Fruit fly (Drosophila melanogaster) whole organism, embryonic: ENCODE measurements around the gene RpLP1.

Experiments used
- Atf3 ChIP-seq: fragments of 200-800 bp; sonication (Bioruptor generic); optimal IDR thresholded peaks from 3 replicates; lab custom pipeline; 2016; ENCODE audit warnings: missing biosample characterization, missing genetic modification characterization
- Bteb2 ChIP-seq: fragments of 200-800 bp; sonication (Bioruptor generic); optimal IDR thresholded peaks from 2 replicates; lab custom pipeline; 2016; ENCODE audit warnings: missing biosample characterization, missing genetic modification characterization
- CG10543 ChIP-seq: fragments of 200-800 bp; sonication (Bioruptor generic); optimal IDR thresholded peaks from 3 replicates; lab custom pipeline; 2017; ENCODE audit warnings: missing biosample characterization, mild to moderate bottlenecking, missing genetic modification characterization, moderate library complexity
- CG11247 ChIP-seq: fragments of 200-800 bp; sonication (Bioruptor generic); IDR thresholded peaks from 2 replicates; pipeline ENCODE4 v1.3.6; 2022; ENCODE audit warnings: missing biosample characterization, missing genetic modification characterization
- CG11398 ChIP-seq: fragments of 200-800 bp; sonication (Bioruptor generic); optimal IDR thresholded peaks from 2 replicates; lab custom pipeline; 2016; ENCODE audit warnings: missing biosample characterization, missing genetic modification characterization
- CG11695 ChIP-seq: fragments of 200-800 bp; sonication (Bioruptor generic); IDR thresholded peaks from 3 replicates; pipeline ENCODE4 v1.3.6; 2022; ENCODE audit warnings: missing biosample characterization, missing genetic modification characterization
- CG12769 ChIP-seq: fragments of 200-800 bp; sonication (Bioruptor generic); optimal IDR thresholded peaks from 2 replicates; lab custom pipeline; 2019; ENCODE audit warnings: missing biosample characterization, mild to moderate bottlenecking, missing genetic modification characterization, moderate library complexity
- CG13296 ChIP-seq: fragments of 200-800 bp; sonication (Bioruptor generic); optimal IDR thresholded peaks from 3 replicates; lab custom pipeline; 2018; ENCODE audit warnings: missing biosample characterization, mild to moderate bottlenecking, missing genetic modification characterization
- CG13424 ChIP-seq: fragments of 200-800 bp; sonication (Bioruptor generic); optimal IDR thresholded peaks from 2 replicates; lab custom pipeline; 2019; ENCODE audit warnings: missing biosample characterization, mild to moderate bottlenecking, missing genetic modification characterization, moderate library complexity
- CG17186 ChIP-seq: fragments of 200-800 bp; sonication (Bioruptor generic); optimal IDR thresholded peaks from 3 replicates; lab custom pipeline; 2017; ENCODE audit warnings: missing biosample characterization, missing genetic modification reagents, missing genetic modification characterization
- CG2129 ChIP-seq: fragments of 200-800 bp; sonication (Bioruptor generic); IDR thresholded peaks from 2 replicates; pipeline ENCODE4 v1.3.6; 2022; ENCODE audit warnings: missing biosample characterization, missing genetic modification characterization; ENCODE audit not compliant: partially characterized antibody
- CG34376 ChIP-seq: fragments of 200-800 bp; sonication (Bioruptor generic); optimal IDR thresholded peaks from 2 replicates; lab custom pipeline; 2018; ENCODE audit warnings: missing biosample characterization, mild to moderate bottlenecking, missing genetic modification characterization
- CG3726 ChIP-seq: fragments of 200-800 bp; sonication (Bioruptor generic); IDR thresholded peaks from 3 replicates; pipeline ENCODE4, ENCODE4 v1.3.6; 2022; ENCODE audit warnings: missing biosample characterization, missing genetic modification characterization
- CG7786 ChIP-seq: fragments of 200-800 bp; sonication (Bioruptor generic); optimal IDR thresholded peaks from 2 replicates; lab custom pipeline; 2016; ENCODE audit warnings: missing biosample characterization, missing genetic modification characterization
- CG8290 ChIP-seq, 3 experiments: fragments of 200-800 bp; sonication (Bioruptor generic); optimal IDR thresholded peaks; 2 replicates each; lab custom pipeline; 2016 to 2019; ENCODE audit warnings: missing biosample characterization in 3 of 3, missing genetic modification characterization in 3 of 3, mild to moderate bottlenecking in 2 of 3, moderate library complexity in 1 of 3
- CG8359 ChIP-seq: fragments of 200-800 bp; sonication (Bioruptor generic); optimal IDR thresholded peaks from 2 replicates; lab custom pipeline; 2017; ENCODE audit warnings: missing biosample characterization, mild to moderate bottlenecking, missing genetic modification characterization, borderline replicate concordance
- CG8388 ChIP-seq: fragments of 200-800 bp; sonication (Bioruptor generic); optimal IDR thresholded peaks from 2 replicates; lab custom pipeline; 2019; ENCODE audit warnings: missing biosample characterization, mild to moderate bottlenecking, missing genetic modification characterization, moderate library complexity
- CG8924 ChIP-seq: fragments of 200-800 bp; optimal IDR thresholded peaks from 3 replicates; lab custom pipeline; 2019; ENCODE audit warnings: missing biosample characterization, mild to moderate bottlenecking, missing genetic modification characterization, moderate library complexity
- Chrac-16 ChIP-seq: fragments of 200-800 bp; sonication (Bioruptor generic); optimal IDR thresholded peaks from 3 replicates; lab custom pipeline; 2016; ENCODE audit warnings: missing biosample characterization, missing genetic modification characterization
- CrebB ChIP-seq: fragments of 200-800 bp; sonication (Bioruptor generic); optimal IDR thresholded peaks from 3 replicates; lab custom pipeline; 2018; ENCODE audit warnings: missing biosample characterization, mild to moderate bottlenecking, missing genetic modification characterization
- GATAe ChIP-seq: fragments of 200-800 bp; sonication (Bioruptor generic); conservative IDR thresholded peaks from 2 replicates; pipeline ENCODE4 v1.3.6; 2022; ENCODE audit warnings: missing biosample characterization, missing genetic modification characterization
- Hmx ChIP-seq: fragments of 200-800 bp; sonication (Bioruptor generic); optimal IDR thresholded peaks from 2 replicates; lab custom pipeline; 2016; ENCODE audit warnings: missing biosample characterization, missing genetic modification characterization
- Hr51 ChIP-seq, 2 experiments: fragments of 200-800 bp; sonication (Bioruptor generic); optimal IDR thresholded peaks; 2 replicates in 1 of 2; 3 replicates in 1 of 2; lab custom pipeline; 2016 to 2018; ENCODE audit warnings: missing biosample characterization in 2 of 2, missing genetic modification characterization in 2 of 2, mild to moderate bottlenecking in 1 of 2, moderate library complexity in 1 of 2
- MBD-R2 ChIP-seq: fragments of 200-800 bp; sonication (Bioruptor generic); IDR thresholded peaks from 2 replicates; pipeline ENCODE4 v1.3.6; 2022; ENCODE audit warnings: missing biosample characterization, missing genetic modification characterization
- Max ChIP-seq: fragments of 200-800 bp; sonication (Bioruptor generic); optimal IDR thresholded peaks from 2 replicates; lab custom pipeline; 2016; ENCODE audit warnings: missing biosample characterization, mild to moderate bottlenecking, missing genetic modification characterization
- NFAT ChIP-seq: fragments of 200-800 bp; sonication (Bioruptor generic); IDR thresholded peaks from 2 replicates; pipeline ENCODE4 v1.3.6; 2022; ENCODE audit warnings: missing biosample characterization, missing genetic modification characterization
- Neu2 ChIP-seq: fragments of 200-800 bp; sonication (Bioruptor generic); optimal IDR thresholded peaks from 3 replicates; lab custom pipeline; 2016; ENCODE audit warnings: missing biosample characterization, missing genetic modification characterization, borderline replicate concordance
- Nf-YC ChIP-seq: fragments of 200-800 bp; optimal IDR thresholded peaks from 3 replicates; lab custom pipeline; 2019; ENCODE audit warnings: missing biosample characterization, mild to moderate bottlenecking, missing genetic modification characterization, moderate library complexity
- cg ChIP-seq: fragments of 200-800 bp; sonication (Bioruptor generic); optimal IDR thresholded peaks from 3 replicates; lab custom pipeline; 2019; ENCODE audit warnings: missing biosample characterization, mild to moderate bottlenecking, missing genetic modification characterization, moderate library complexity
- chif ChIP-seq, 2 experiments: fragments of 200-800 bp; sonication (Bioruptor generic); optimal IDR thresholded peaks; 3 replicates each; lab custom pipeline; 2016; ENCODE audit warnings: missing biosample characterization in 2 of 2, missing genetic modification characterization in 2 of 2
- dpn ChIP-seq, 2 experiments: fragments of 200-800 bp; sonication (Bioruptor generic); optimal IDR thresholded peaks; 3 replicates each; lab custom pipeline; 2016; ENCODE audit warnings: missing biosample characterization in 2 of 2, missing genetic modification characterization in 2 of 2
- fd102C ChIP-seq: fragments of 200-800 bp; sonication (Bioruptor generic); optimal IDR thresholded peaks from 2 replicates; lab custom pipeline; 2018; ENCODE audit warnings: missing biosample characterization, mild to moderate bottlenecking, missing genetic modification characterization, moderate library complexity
- fd64A ChIP-seq: fragments of 200-800 bp; sonication (Bioruptor generic); optimal IDR thresholded peaks from 3 replicates; lab custom pipeline; 2018; ENCODE audit warnings: missing biosample characterization, mild to moderate bottlenecking, missing genetic modification characterization
- gcm2 ChIP-seq: fragments of 200-800 bp; sonication (Bioruptor generic); optimal IDR thresholded peaks from 2 replicates; lab custom pipeline; 2016; ENCODE audit warnings: missing biosample characterization, missing genetic modification characterization
- insv ChIP-seq, 2 experiments: fragments of 200-800 bp; sonication (Bioruptor generic); optimal IDR thresholded peaks; 3 replicates each; lab custom pipeline; 2016 to 2018; ENCODE audit warnings: missing biosample characterization in 2 of 2, missing genetic modification characterization in 2 of 2
- kay ChIP-seq: fragments of 200-800 bp; sonication (Bioruptor generic); optimal IDR thresholded peaks from 2 replicates; lab custom pipeline; 2016; ENCODE audit warnings: missing biosample characterization, missing genetic modification characterization
- lmd ChIP-seq: fragments of 200-800 bp; sonication (Bioruptor generic); IDR thresholded peaks from 2 replicates; pipeline ENCODE4 v1.3.6; 2022; ENCODE audit warnings: missing biosample characterization, missing genetic modification characterization
- oc ChIP-seq: fragments of 200-800 bp; sonication (Bioruptor generic); optimal IDR thresholded peaks from 2 replicates; lab custom pipeline; 2018; ENCODE audit warnings: missing biosample characterization, mild to moderate bottlenecking, missing genetic modification characterization, moderate library complexity
- org-1 ChIP-seq: fragments of 200-800 bp; sonication (Bioruptor generic); optimal IDR thresholded peaks from 2 replicates; lab custom pipeline; 2017; ENCODE audit warnings: missing biosample characterization, missing genetic modification characterization
- sc ChIP-seq, 3 experiments: fragments of >200 bp in 2 of 3; fragments of 200-800 bp in 1 of 3; sonication (Bioruptor generic) in 1 of 3; optimal IDR thresholded peaks; 2 replicates in 2 of 3; 3 replicates in 1 of 3; lab custom pipeline; 2017; ENCODE audit warnings: mild to moderate bottlenecking in 1 of 3, missing biosample characterization in 1 of 3, missing genetic modification characterization in 1 of 3, missing genetic modification reagents in 1 of 3
- sens-2 ChIP-seq: fragments of 200-800 bp; sonication (Bioruptor generic); IDR thresholded peaks from 2 replicates; pipeline ENCODE4 v1.3.6; 2022; ENCODE audit warnings: missing biosample characterization, missing genetic modification characterization
- seq ChIP-seq: fragments of 200-800 bp; sonication (Bioruptor generic); IDR thresholded peaks from 2 replicates; pipeline ENCODE4 v1.3.6; 2022; ENCODE audit warnings: missing biosample characterization, missing genetic modification characterization
- slp2 ChIP-seq: fragments of 200-800 bp; sonication (Bioruptor generic); optimal IDR thresholded peaks from 2 replicates; lab custom pipeline; 2016; ENCODE audit warnings: missing biosample characterization, missing genetic modification characterization
- stc ChIP-seq: fragments of 200-800 bp; sonication (Bioruptor generic); IDR thresholded peaks from 2 replicates; pipeline ENCODE4 v1.3.6; 2022; ENCODE audit warnings: missing biosample characterization, missing genetic modification characterization
- trh ChIP-seq: fragments of 200-800 bp; sonication (Bioruptor generic); optimal IDR thresholded peaks from 2 replicates; lab custom pipeline; 2016; ENCODE audit warnings: missing biosample characterization, missing genetic modification characterization
- tup ChIP-seq: fragments of 200-800 bp; sonication (Bioruptor generic); optimal IDR thresholded peaks from 2 replicates; lab custom pipeline; 2016; ENCODE audit warnings: missing biosample characterization, mild to moderate bottlenecking, missing genetic modification characterization, moderate library complexity
- vnd ChIP-seq: fragments of 200-800 bp; sonication (Bioruptor generic); IDR thresholded peaks from 3 replicates; pipeline ENCODE4 v1.3.6; 2022; ENCODE audit warnings: missing biosample characterization, missing genetic modification characterization; ENCODE audit not compliant: partially characterized antibody
- yki ChIP-seq: fragments of >200 bp; optimal IDR thresholded peaks from 3 replicates; lab custom pipeline; 2018

RpLP1 gene

dm6 chr2L:427338-428234 lies 7.8 kb downstream of the RpLP1 start (continued):
- no peak for TF ChIP-seq CrebB
- TF ChIP-seq gcm2 (GFP tag; lab: Kevin White, UChicago) = no peak
- no peak for TF ChIP-seq yki (lab: Kevin White, UChicago)
- no peak for TF ChIP-seq Max
- no peak for TF ChIP-seq trh (GFP tag; lab: Kevin White, UChicago)
- TF ChIP-seq fd64A = no peak
- TF ChIP-seq slp2 (GFP tag; lab: Kevin White, UChicago) = no peak
- TF ChIP-seq CG11247 (GFP tag; lab: Robert Waterston, UW) = no peak; the same call in 1 of the 2 replicates
- no peak for TF ChIP-seq CG13424
- TF ChIP-seq stc (GFP tag; lab: Robert Waterston, UW) = no peak
- TF ChIP-seq MBD-R2 (GFP tag; lab: Robert Waterston, UW) = no peak
- TF ChIP-seq oc (tag; lab: Kevin White, UChicago) = no peak
- no peak for TF ChIP-seq CG34376 (GFP tag; lab: Kevin White, UChicago)
- no peak for TF ChIP-seq vnd (GFP tag; lab: Robert Waterston, UW)
- TF ChIP-seq Bteb2 (GFP tag; lab: Kevin White, UChicago) = no peak
- TF ChIP-seq Nf-YC (tag; lab: Kevin White, UChicago) = no peak
- no peak for TF ChIP-seq CG17186 (GFP tag; lab: Kevin White, UChicago)
- no peak for TF ChIP-seq CG3726 (GFP tag; lab: Robert Waterston, UW)
- no peak for TF ChIP-seq org-1 (GFP tag; lab: Kevin White, UChicago)
- no peak for TF ChIP-seq CG12769 (tag; lab: Kevin White, UChicago)
- TF ChIP-seq CG8359 = no peak
- TF ChIP-seq Neu2 = no peak
- TF ChIP-seq Hr51 (GFP tag; optimal IDR thresholded peaks at IDR 0.05; lab: Kevin White, UChicago) = no peak
- no peak for TF ChIP-seq sens-2
- TF ChIP-seq GATAe (GFP tag; lab: Robert Waterston, UW) = no peak
- no peak for TF ChIP-seq seq (GFP tag; lab: Robert Waterston, UW)
- TF ChIP-seq lmd (GFP tag; lab: Robert Waterston, UW) = no peak
- peak; percentile 43 for TF ChIP-seq CG7786 (GFP tag; lab: Kevin White, UChicago)
- no peak for TF ChIP-seq tup
- no peak for TF ChIP-seq CG8388 (GFP tag; lab: Kevin White, UChicago)
- TF ChIP-seq CG13296 (GFP tag; lab: Kevin White, UChicago) = no peak
- no peak for TF ChIP-seq kay
- TF ChIP-seq CG10543 (GFP tag; lab: Kevin White, UChicago) = no peak
- no peak for TF ChIP-seq CG8924 (tag; lab: Kevin White, UChicago)
- TF ChIP-seq Atf3 (GFP tag; lab: Kevin White, UChicago) = no peak
- TF ChIP-seq Hmx = no peak
- TF ChIP-seq NFAT (GFP tag; lab: Robert Waterston, UW) = no peak
- TF ChIP-seq CG8290 (GFP tag; optimal IDR thresholded peaks at IDR 0.05; lab: Kevin White, UChicago) = no peak
- no peak for TF ChIP-seq CG8290 (tag; optimal IDR thresholded peaks at IDR 0.05; lab: Kevin White, UChicago)
- no peak for TF ChIP-seq sc (optimal IDR thresholded peaks at IDR 0.05; lab: Kevin White, UChicago)
- no peak for TF ChIP-seq sc (GFP tag; optimal IDR thresholded peaks at IDR 0.05; lab: Kevin White, UChicago)
- TF ChIP-seq fd102C (GFP tag; lab: Kevin White, UChicago) = no peak
- no peak for TF ChIP-seq CG11695 (GFP tag; lab: Robert Waterston, UW)
- no peak for TF ChIP-seq cg (GFP tag; lab: Kevin White, UChicago)
- no peak for TF ChIP-seq dpn (GFP tag; optimal IDR thresholded peaks at IDR 0.05; lab: Kevin White, UChicago)
- peak; percentile 23 to 28 for TF ChIP-seq chif (GFP tag; optimal IDR thresholded peaks at IDR 0.05; lab: Kevin White, UChicago)
- TF ChIP-seq insv (GFP tag; optimal IDR thresholded peaks at IDR 0.05; lab: Kevin White, UChicago) = no peak
- TF ChIP-seq CG11398 = no peak
- no peak for TF ChIP-seq CG2129
- TF ChIP-seq Chrac-16 (GFP tag; lab: Kevin White, UChicago) = peak; percentile 22
